Worm (Caenorhabditis elegans): Measurements from ENCODE around the gene F58E2.3.

Gene F58E2.3

DNA sequence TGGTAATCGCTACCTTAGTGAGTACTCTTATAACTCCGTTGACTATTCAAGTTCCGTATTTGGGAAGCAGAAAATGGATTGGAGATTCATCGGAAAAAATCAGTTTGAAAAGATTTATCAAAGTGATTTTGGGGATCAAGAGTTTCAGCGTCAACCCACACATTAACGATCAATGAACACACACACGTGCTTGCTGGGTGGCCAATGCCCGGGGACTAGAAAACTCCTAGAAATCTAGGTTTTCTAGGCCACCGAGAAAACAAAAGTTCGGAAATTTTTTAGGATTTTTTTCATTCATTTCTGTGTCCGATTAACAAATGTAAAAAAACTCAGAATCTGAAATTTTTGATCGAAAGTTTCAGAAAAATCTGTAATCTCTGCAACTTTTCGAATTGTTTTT is 38.7 kb downstream of the F58E2.3 start (continued):
- TF ChIP-seq madf-8 (GFP tag; conservative IDR thresholded peaks at IDR 0.05) (no peak), rpc-1 (optimal IDR thresholded peaks at IDR 0.05) (no peak), rpc-1 (tag; optimal IDR thresholded peaks at IDR 0.05) (no peak), sptf-2 (GFP tag; optimal IDR thresholded peaks at IDR 0.05) (no peak), F22D6.2 (tag; optimal IDR thresholded peaks at IDR 0.05) (no peak)

- no peak for TF ChIP-seq D2030.7 (GFP tag; IDR thresholded peaks at IDR 0.05)
- no peak for TF ChIP-seq xnd-1 (tag; optimal IDR thresholded peaks at IDR 0.05)
- TF ChIP-seq K11D2.4 (GFP tag; IDR thresholded peaks at IDR 0.05), result no peak
- TF ChIP-seq repo-1 (tag; optimal IDR thresholded peaks at IDR 0.05), result no peak
- no peak for TF ChIP-seq F33H1.4 (GFP tag; IDR thresholded peaks at IDR 0.05)
- no peak for TF ChIP-seq Y53G8AR.9 (GFP tag; conservative IDR thresholded peaks at IDR 0.05)
- no peak for TF ChIP-seq nhr-179 (tag; optimal IDR thresholded peaks at IDR 0.05)
- TF ChIP-seq nhr-80 (tag; optimal IDR thresholded peaks at IDR 0.05), result no peak
- TF ChIP-seq rec-8 (tag; optimal IDR thresholded peaks at IDR 0.05), result no peak
- no peak for TF ChIP-seq atf-7 (tag; optimal IDR thresholded peaks at IDR 0.05)
- no peak for TF ChIP-seq Y67H2A.10 (GFP tag; conservative IDR thresholded peaks at IDR 0.05)
- TF ChIP-seq lsy-27 (tag; optimal IDR thresholded peaks at IDR 0.05; ENCODE audit: borderline replicate concordance, insufficient read depth), result no peak
- no peak for TF ChIP-seq dpff-1 (tag; optimal IDR thresholded peaks at IDR 0.05)
- TF ChIP-seq mxl-1 (tag; optimal IDR thresholded peaks at IDR 0.05), result no peak
- TF ChIP-seq T26A5.8 (tag; optimal IDR thresholded peaks at IDR 0.05), result no peak
- no peak for TF ChIP-seq ets-4 (GFP tag; optimal IDR thresholded peaks at IDR 0.05)
- TF ChIP-seq let-607 (tag; optimal IDR thresholded peaks at IDR 0.05), result no peak
- no peak for TF ChIP-seq lsl-1 (GFP tag; optimal IDR thresholded peaks at IDR 0.05)
- TF ChIP-seq madf-6 (GFP tag; IDR thresholded peaks at IDR 0.05), result no peak
Observed at ce11 chrIV:3509477-3510063, 42.3 kb downstream of the F58E2.3 start, which contains the start of gene ced-10. ced-10 (minus strand) TSS chrIV:3509527.

DNA sequence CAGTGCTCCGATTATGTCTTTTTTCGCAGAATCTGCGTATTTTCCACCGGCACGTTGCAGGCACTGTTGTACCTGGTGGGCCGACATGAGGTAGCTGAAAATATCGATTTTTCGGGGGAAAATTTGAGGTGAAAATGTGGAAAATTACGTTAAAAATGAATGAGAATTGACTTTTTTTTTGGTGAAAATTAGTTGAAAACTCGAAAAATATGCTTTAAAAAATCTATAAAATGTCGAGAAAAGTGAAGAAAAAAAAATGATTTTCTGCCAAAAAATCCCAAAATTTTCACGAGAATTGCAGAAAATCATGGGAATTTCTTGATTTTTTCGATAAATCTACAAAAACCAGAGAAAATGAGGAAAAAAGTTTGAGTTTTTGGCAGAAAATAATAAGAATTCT is 47.2 kb downstream of the F58E2.3 start, which contains the start of gene tsg-101:
Gene tsg-101, minus strand, starts transcription at position 101 of the 400 bp plus-strand sequence.
- TF ChIP-seq madf-10 (tag; optimal IDR thresholded peaks at IDR 0.05) (no peak), ztf-22 (GFP tag; optimal IDR thresholded peaks at IDR 0.05) (no peak), lag-1 (GFP tag; IDR thresholded peaks at IDR 0.05) (no peak), K11D2.4 (GFP tag; IDR thresholded peaks at IDR 0.05) (no peak), him-1 (tag; optimal IDR thresholded peaks at IDR 0.05) (no peak), lsy-27 (tag; optimal IDR thresholded peaks at IDR 0.05; ENCODE audit: borderline replicate concordance, insufficient read depth) (no peak), ekl-4 (GFP tag; IDR thresholded peaks at IDR 0.05) (no peak), B0261.1 (tag; optimal IDR thresholded peaks at IDR 0.05) (no peak), ceh-91 (GFP tag; IDR thresholded peaks at IDR 0.05) (no peak), tbp1 (GFP tag; optimal IDR thresholded peaks at IDR 0.05) (no peak)

DNA sequence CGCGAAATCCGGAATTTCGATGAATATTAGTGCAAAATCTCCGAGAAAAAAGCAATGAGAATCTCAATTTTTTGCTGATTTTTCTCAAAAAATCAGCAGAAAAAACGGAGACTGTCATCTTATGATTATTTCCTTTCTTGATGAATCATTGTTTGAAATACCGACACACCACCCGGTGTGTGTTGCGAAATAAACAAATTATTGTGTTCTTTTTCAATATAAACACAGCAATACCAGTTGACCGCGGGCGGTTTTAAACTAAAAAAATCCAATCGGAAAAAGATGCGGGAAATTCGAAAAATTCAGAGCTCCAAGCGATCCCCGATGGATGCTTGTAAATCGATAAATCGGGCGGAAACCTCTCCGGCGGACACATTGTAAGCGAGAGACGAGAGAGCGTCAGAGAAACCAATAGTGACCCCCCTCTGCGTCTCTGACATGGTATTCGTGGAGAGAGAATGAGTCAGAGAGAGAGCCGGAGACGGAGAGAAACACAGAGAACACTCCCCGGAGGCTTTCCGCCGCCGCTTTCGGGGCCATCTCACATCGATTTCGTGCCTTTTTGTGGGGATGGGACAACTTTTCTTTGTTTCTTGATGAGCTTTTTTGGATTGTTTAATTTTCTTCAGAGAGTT is 48.3 kb downstream of the F58E2.3 start:
- TF ChIP-seq snpc-4 (GFP tag; optimal IDR thresholded peaks at IDR 0.05) (no peak), snpc-4 (tag; optimal IDR thresholded peaks at IDR 0.05) (peak in 1 of 4 experiments; percentile 15), ceh-100 (GFP tag; IDR thresholded peaks at IDR 0.05) (no peak), cebp-1 (GFP tag; IDR thresholded peaks at IDR 0.05) (peak; percentile 86), cebp-1 (tag; optimal IDR thresholded peaks at IDR 0.05) (peak; percentile 96), nhr-120 (GFP tag; IDR thresholded peaks at IDR 0.05) (no peak), mcd-1 (GFP tag; IDR thresholded peaks at IDR 0.05) (peak; percentile 46), madf-6 (GFP tag; IDR thresholded peaks at IDR 0.05) (peak; percentile 27; the same call in 1 of the 2 replicates), pbrm-1 (GFP tag; IDR thresholded peaks at IDR 0.05) (no peak), ztf-25 (GFP tag; IDR thresholded peaks at IDR 0.05) (no peak), hmg-1.2 (GFP tag; IDR thresholded peaks at IDR 0.05) (peak; percentile 71), gei-17 (GFP tag; optimal IDR thresholded peaks at IDR 0.05) (no peak), ztf-28 (GFP tag; IDR thresholded peaks at IDR 0.05) (no peak), attf-5 (GFP tag; optimal IDR thresholded peaks at IDR 0.05) (peak; percentile 74)
